Fruit fly (Drosophila melanogaster) whole organism, pupa: Measurements from ENCODE around the gene run.

Source experiments
- CG10348 ChIP-seq: fragments of 200-800 bp; sonication (Bioruptor generic); IDR thresholded peaks from 2 replicates; pipeline ENCODE4 v1.3.6; 2022; ENCODE audit warnings: missing biosample characterization, missing genetic modification characterization
- CG12605 ChIP-seq: fragments of 200-800 bp; sonication (Bioruptor generic); IDR thresholded peaks from 2 replicates; pipeline ENCODE4 v1.3.6; 2022; ENCODE audit warnings: missing biosample characterization, missing genetic modification characterization
- CG13204 ChIP-seq: fragments of 200-800 bp; sonication (Bioruptor generic); optimal IDR thresholded peaks from 2 replicates; lab custom pipeline; 2018; ENCODE audit warnings: missing biosample characterization, mild to moderate bottlenecking, missing genetic modification characterization, moderate library complexity
- CG14655 ChIP-seq: fragments of 200-800 bp; sonication (Bioruptor generic); optimal IDR thresholded peaks from 3 replicates; lab custom pipeline; 2017; ENCODE audit warnings: mild to moderate bottlenecking, missing biosample characterization, missing genetic modification reagents, missing genetic modification characterization
- CG15710 ChIP-seq: fragments of 200-800 bp; sonication (Bioruptor generic); optimal IDR thresholded peaks from 2 replicates; lab custom pipeline; 2018; ENCODE audit warnings: missing biosample characterization, mild to moderate bottlenecking, missing genetic modification characterization, moderate library complexity
- CG17806 ChIP-seq: fragments of 200-800 bp; sonication (Bioruptor generic); optimal IDR thresholded peaks from 2 replicates; lab custom pipeline; 2018; ENCODE audit warnings: missing biosample characterization, mild to moderate bottlenecking, missing genetic modification characterization, moderate library complexity
- CG32121 ChIP-seq: fragments of 200-800 bp; sonication (Bioruptor generic); IDR thresholded peaks from 2 replicates; pipeline ENCODE4 v1.3.6; 2022; ENCODE audit warnings: missing biosample characterization, missing genetic modification characterization
- CG34367 ChIP-seq: fragments of 200-800 bp; sonication (Bioruptor generic); optimal IDR thresholded peaks from 2 replicates; lab custom pipeline; 2018; ENCODE audit warnings: missing biosample characterization, mild to moderate bottlenecking, missing genetic modification characterization
- CG4496 ChIP-seq: fragments of 200-800 bp; sonication (Bioruptor generic); IDR thresholded peaks from 3 replicates; pipeline ENCODE4 v1.3.6; 2022; ENCODE audit warnings: missing biosample characterization, missing genetic modification characterization
- CG8159 ChIP-seq: fragments of 200-800 bp; sonication (Bioruptor generic); optimal IDR thresholded peaks from 3 replicates; lab custom pipeline; 2018; ENCODE audit warnings: missing biosample characterization, mild to moderate bottlenecking, missing genetic modification characterization, moderate library complexity
- CG8301 ChIP-seq: fragments of 200-800 bp; sonication (Bioruptor generic); optimal IDR thresholded peaks from 2 replicates; lab custom pipeline; 2018; ENCODE audit warnings: missing biosample characterization, mild to moderate bottlenecking, missing genetic modification characterization
- CG9948 ChIP-seq: fragments of 200-800 bp; sonication (Bioruptor generic); optimal IDR thresholded peaks from 2 replicates; lab custom pipeline; 2018; ENCODE audit warnings: missing biosample characterization, mild to moderate bottlenecking, missing genetic modification characterization, moderate library complexity
- D1 ChIP-seq: fragments of 200-800 bp; sonication (Bioruptor generic); optimal IDR thresholded peaks from 2 replicates; lab custom pipeline; 2018; ENCODE audit warnings: missing biosample characterization, mild to moderate bottlenecking, missing genetic modification characterization, moderate library complexity
- EcR ChIP-seq: fragments of 200-800 bp; sonication (Bioruptor generic); optimal IDR thresholded peaks from 3 replicates; lab custom pipeline; 2019; ENCODE audit warnings: missing biosample characterization, missing genetic modification characterization, mild to moderate bottlenecking, moderate library complexity, missing genetic modification reagents
- Ets98B ChIP-seq: fragments of 200-800 bp; sonication (Bioruptor generic); IDR thresholded peaks from 2 replicates; pipeline ENCODE4 v1.3.6; 2022; ENCODE audit warnings: missing biosample characterization, missing genetic modification characterization
- Pif1A ChIP-seq: fragments of 200-800 bp; sonication (Bioruptor generic); optimal IDR thresholded peaks from 3 replicates; lab custom pipeline; 2016; ENCODE audit warnings: missing biosample characterization, missing genetic modification characterization
- Pif1B ChIP-seq: fragments of 200-800 bp; sonication (Bioruptor generic); optimal IDR thresholded peaks from 3 replicates; lab custom pipeline; 2016; ENCODE audit warnings: missing biosample characterization, missing genetic modification characterization
- Snoo ChIP-seq: fragments of 200-800 bp; sonication (Bioruptor generic); optimal IDR thresholded peaks from 3 replicates; lab custom pipeline; 2017; ENCODE audit warnings: missing biosample characterization, mild to moderate bottlenecking, missing genetic modification characterization, inconsistent platforms
- fd96Ca ChIP-seq: fragments of 200-800 bp; sonication (Bioruptor generic); IDR thresholded peaks from 3 replicates; pipeline ENCODE4 v1.3.6; 2022; ENCODE audit warnings: missing biosample characterization, missing genetic modification characterization
- gl ChIP-seq: fragments of 200-800 bp; sonication (Bioruptor generic); optimal IDR thresholded peaks from 2 replicates; lab custom pipeline; 2018; ENCODE audit warnings: missing biosample characterization, mild to moderate bottlenecking, missing genetic modification characterization
- rn ChIP-seq: fragments of 200-800 bp; sonication (Bioruptor generic); IDR thresholded peaks from 2 replicates; pipeline ENCODE4 v1.3.6; 2022; ENCODE audit warnings: missing biosample characterization, missing genetic modification characterization

The run gene

DNA sequence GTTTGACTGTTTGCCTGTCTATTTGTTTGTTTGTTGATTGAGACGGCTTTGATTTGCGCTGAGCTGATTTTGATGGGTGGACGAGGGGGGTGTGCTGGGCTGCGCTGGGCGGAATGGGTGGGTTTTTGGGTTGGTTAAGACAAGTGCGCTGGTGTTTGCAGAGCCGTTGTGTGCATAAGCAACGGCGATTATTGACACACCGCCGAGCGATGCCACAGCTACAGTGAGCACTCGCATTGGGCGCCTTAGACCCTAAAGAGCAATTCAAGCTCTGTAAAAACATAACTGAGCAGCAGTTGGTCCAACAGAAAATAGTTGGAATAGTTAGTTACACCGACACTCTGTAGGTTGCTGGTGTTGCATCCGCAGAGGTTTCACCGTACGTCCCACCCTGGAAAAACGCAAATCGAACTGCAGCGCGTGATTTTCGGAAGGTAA lies 35.5 kb upstream of the run start:
- TF ChIP-seq Pif1B (GFP tag; lab: Kevin White, UChicago) (no peak), CG8301 (tag; lab: Kevin White, UChicago) (peak; percentile 2), CG8159 (tag; lab: Kevin White, UChicago) (peak; percentile 39), CG9948 (tag; lab: Kevin White, UChicago) (peak; percentile 23), Pif1A (GFP tag; lab: Kevin White, UChicago) (peak; percentile 33), EcR (no peak), Ets98B (GFP tag; lab: Robert Waterston, UW) (peak; percentile 60), CG14655 (GFP tag; lab: Kevin White, UChicago) (peak; percentile 29), CG32121 (GFP tag; lab: Robert Waterston, UW) (no peak; the same call in 1 of the 2 replicates), Snoo (tag; lab: Kevin White, UChicago) (peak; percentile 36), D1 (tag; lab: Kevin White, UChicago) (no peak), CG4496 (peak; percentile 74), CG12605 (0 out of 2 replicates have a peak, but pooled peaks have one; percentile 25), fd96Ca (GFP tag; lab: Robert Waterston, UW) (peak; percentile 78), CG34367 (no peak), rn (no peak), CG10348 (GFP tag; lab: Robert Waterston, UW) (0 out of 2 replicates have a peak, but pooled peaks have one; percentile 44), gl (no peak)

DNA sequence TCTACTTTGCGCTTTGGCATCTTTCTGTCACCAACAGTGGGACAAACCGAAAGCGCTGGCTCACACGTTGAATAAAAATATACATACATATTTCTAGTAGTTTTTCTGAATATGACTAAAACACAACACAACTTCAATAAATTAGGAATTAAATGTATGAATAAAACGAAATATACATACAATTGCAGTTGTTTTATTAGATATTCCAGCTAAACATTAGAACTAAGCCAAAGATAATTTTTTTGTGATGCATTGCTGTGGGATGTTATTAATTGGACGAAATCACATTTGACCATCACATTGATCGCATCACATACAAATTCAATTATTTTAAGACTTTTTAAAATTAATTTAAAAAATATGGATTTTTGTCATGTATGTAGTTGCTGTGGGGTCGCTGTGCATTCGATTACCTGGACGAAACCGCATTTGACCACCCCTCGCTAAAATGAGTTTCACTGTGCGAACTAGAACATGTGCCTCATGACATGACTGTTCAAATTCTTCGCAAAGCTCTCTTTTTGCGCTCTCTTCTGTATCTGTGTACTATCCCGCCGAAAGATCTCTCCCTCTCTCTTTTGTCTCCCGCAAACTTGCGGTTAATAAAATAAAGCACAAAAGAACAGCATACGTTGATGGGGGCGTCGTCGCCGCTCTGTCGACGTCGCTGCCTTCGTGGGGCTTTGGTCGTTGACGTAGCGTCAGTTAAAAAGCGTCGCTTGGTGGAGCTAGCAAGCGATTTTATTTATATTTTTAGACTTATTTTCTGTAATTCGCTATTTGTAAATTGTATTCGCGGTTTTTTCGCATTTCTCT lies 33.7 kb upstream of the run start, which contains the start of gene Cyp6v1:
Gene Cyp6v1 (plus strand): TSS at position 588 of the 816 bp plus-strand sequence.
- TF ChIP-seq CG15710, result peak; percentile 71
- peak; percentile 78 for TF ChIP-seq CG8301 (tag; lab: Kevin White, UChicago)
- TF ChIP-seq Pif1B (GFP tag; lab: Kevin White, UChicago), result peak; percentile 59
- TF ChIP-seq rn, result no peak
- peak; percentile 37 for TF ChIP-seq CG34367
- no peak for TF ChIP-seq Ets98B (GFP tag; lab: Robert Waterston, UW)
- TF ChIP-seq CG10348 (GFP tag; lab: Robert Waterston, UW), result no peak
- peak; percentile 13 for TF ChIP-seq gl
- TF ChIP-seq CG17806 (tag; lab: Kevin White, UChicago), result peak; percentile 46
- peak; percentile 66 for TF ChIP-seq CG4496
- peak; percentile 65 for TF ChIP-seq Pif1A (GFP tag; lab: Kevin White, UChicago)
- TF ChIP-seq Snoo (tag; lab: Kevin White, UChicago), result peak; percentile 83
- TF ChIP-seq CG13204 (GFP tag; lab: Kevin White, UChicago), result no peak
- TF ChIP-seq CG32121 (GFP tag; lab: Robert Waterston, UW), result no peak; the same call in 1 of the 2 replicates
- TF ChIP-seq CG12605, result no peak
- peak; percentile 11 for TF ChIP-seq D1 (tag; lab: Kevin White, UChicago)
- peak; percentile 84 for TF ChIP-seq CG8159 (tag; lab: Kevin White, UChicago)
- TF ChIP-seq CG14655 (GFP tag; lab: Kevin White, UChicago), result peak; percentile 92
- TF ChIP-seq fd96Ca (GFP tag; lab: Robert Waterston, UW), result peak; percentile 61
- TF ChIP-seq EcR, result peak; percentile 72
- peak; percentile 71 for TF ChIP-seq CG9948 (tag; lab: Kevin White, UChicago)

DNA sequence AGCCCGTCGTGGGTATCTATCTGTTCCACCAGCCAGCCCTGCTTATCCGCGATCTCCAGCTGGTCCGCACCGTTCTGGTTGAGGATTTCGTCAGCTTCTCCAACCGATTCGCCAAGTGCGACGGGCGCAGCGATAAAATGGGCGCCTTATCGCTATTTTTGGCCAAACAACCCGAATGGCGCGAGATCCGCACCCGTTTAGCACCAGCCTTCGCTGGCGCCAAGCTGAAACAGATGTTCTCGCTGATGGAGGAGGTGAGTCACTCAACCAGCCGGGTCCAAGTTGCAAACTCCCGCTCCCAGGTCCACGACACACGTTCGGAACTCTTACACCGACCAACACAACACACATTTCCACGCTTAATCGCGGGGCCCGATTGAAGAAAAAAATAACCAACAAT lies 31.8 kb upstream of the run start:
- no peak for TF ChIP-seq CG12605
- peak; percentile 10 for TF ChIP-seq EcR
- no peak for TF ChIP-seq CG17806 (tag; lab: Kevin White, UChicago)
- TF ChIP-seq CG13204 (GFP tag; lab: Kevin White, UChicago), result no peak
- TF ChIP-seq D1 (tag; lab: Kevin White, UChicago), result no peak
- TF ChIP-seq CG10348 (GFP tag; lab: Robert Waterston, UW), result no peak
- no peak for TF ChIP-seq CG8301 (tag; lab: Kevin White, UChicago)
- TF ChIP-seq CG14655 (GFP tag; lab: Kevin White, UChicago), result no peak
- 0 out of 3 replicates have a peak, but pooled peaks have one; percentile 23 for TF ChIP-seq CG4496
- TF ChIP-seq CG34367, result no peak
- no peak for TF ChIP-seq rn
- TF ChIP-seq Ets98B (GFP tag; lab: Robert Waterston, UW), result no peak
- TF ChIP-seq Pif1A (GFP tag; lab: Kevin White, UChicago), result no peak
- TF ChIP-seq CG8159 (tag; lab: Kevin White, UChicago), result no peak
- TF ChIP-seq Snoo (tag; lab: Kevin White, UChicago), result no peak

DNA sequence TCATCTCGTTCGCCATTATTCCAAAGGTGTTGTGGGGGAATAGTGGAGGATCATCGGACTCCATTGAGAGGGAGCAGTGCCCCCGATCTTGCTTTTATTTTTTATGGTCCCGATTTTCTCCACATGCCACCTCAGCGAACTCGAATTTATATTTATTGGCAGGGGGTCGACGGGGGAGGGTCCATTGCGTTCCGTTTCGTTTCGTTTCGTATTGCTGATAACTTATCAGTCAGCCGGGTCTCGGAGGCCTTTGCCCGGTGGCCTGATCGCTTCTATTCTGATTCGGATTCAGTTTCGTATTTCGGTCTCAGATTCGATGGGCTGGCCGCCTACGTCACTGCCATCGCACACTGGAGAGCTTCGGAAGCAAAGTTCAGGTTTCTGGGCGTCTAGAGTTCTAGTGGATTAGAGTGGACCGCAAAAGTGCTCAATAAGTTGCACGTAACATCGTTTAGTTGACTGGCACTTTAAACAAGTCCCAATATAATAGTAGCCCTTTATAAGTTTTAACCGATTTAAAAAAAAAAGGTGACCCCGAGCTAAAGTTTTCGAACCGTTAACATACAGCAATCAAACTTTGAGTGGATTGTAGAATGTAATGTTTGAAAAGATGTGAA lies 28.8 kb upstream of the run start, which contains the start of gene CG1835:
Gene CG1835 (plus strand): TSS at position 306 of the 617 bp plus-strand sequence.
- TF ChIP-seq EcR, result peak; percentile 79
- peak; percentile 67 for TF ChIP-seq CG8159 (tag; lab: Kevin White, UChicago)
- TF ChIP-seq CG13204 (GFP tag; lab: Kevin White, UChicago), result no peak

DNA sequence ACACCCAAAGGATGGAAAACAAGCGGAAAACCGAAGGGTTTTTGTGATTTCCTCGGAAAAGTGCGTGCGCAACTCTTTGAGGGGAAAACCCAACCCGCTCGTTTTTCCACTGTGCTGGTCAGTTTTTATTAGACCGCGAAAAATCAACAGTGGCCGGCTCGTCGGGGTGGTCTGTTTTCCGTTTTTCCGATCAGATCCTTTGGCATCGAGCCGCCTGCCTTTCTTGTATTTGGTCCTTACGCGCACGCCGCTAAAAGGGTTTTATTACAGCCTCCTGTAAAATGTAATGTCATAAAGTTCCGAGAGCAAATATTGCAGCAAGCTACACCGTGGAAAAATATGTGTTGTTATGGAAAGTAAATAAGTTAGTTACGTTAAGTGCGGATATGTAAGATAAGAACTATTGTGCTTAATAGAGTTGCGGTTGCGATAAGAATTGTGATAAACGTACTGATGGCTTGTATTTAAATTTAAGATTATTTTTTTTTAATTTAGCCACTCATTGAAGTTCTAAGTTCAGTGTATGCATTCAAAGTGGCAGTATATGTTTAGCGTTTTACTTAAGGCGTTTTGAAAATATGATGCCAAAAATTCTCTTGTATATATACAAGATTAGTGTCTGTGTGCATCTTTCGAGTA lies 27.4 kb upstream of the run start:
- TF ChIP-seq CG8159 (tag; lab: Kevin White, UChicago), result no peak
